Fruit fly (Drosophila melanogaster) whole organism, embryonic: Measurements from ENCODE around the gene Gss1.

Experiments
- Atf6 ChIP-seq: fragments of 200-800 bp; sonication (Bioruptor generic); IDR thresholded peaks from 2 replicates; pipeline ENCODE4 v1.3.6; 2022; ENCODE audit warnings: missing biosample characterization, missing genetic modification characterization
- CG1024 ChIP-seq: fragments of 200-800 bp; sonication (Bioruptor generic); IDR thresholded peaks from 2 replicates; pipeline ENCODE4 v1.3.6; 2022; ENCODE audit warnings: missing biosample characterization, missing genetic modification characterization
- CG10321 ChIP-seq: fragments of 200-800 bp; sonication (Bioruptor generic); IDR thresholded peaks from 2 replicates; pipeline ENCODE4 v1.3.6; 2022; ENCODE audit warnings: missing biosample characterization, missing genetic modification characterization
- CG11695 ChIP-seq: fragments of 200-800 bp; sonication (Bioruptor generic); IDR thresholded peaks from 3 replicates; pipeline ENCODE4 v1.3.6; 2022; ENCODE audit warnings: missing biosample characterization, missing genetic modification characterization
- CG12155 ChIP-seq: fragments of 200-800 bp; sonication (Bioruptor generic); optimal IDR thresholded peaks from 3 replicates; lab custom pipeline; 2016; ENCODE audit warnings: missing biosample characterization, missing genetic modification characterization
- CG12769 ChIP-seq: fragments of 200-800 bp; sonication (Bioruptor generic); optimal IDR thresholded peaks from 2 replicates; lab custom pipeline; 2019; ENCODE audit warnings: missing biosample characterization, mild to moderate bottlenecking, missing genetic modification characterization, moderate library complexity
- CG13424 ChIP-seq: fragments of 200-800 bp; sonication (Bioruptor generic); optimal IDR thresholded peaks from 2 replicates; lab custom pipeline; 2019; ENCODE audit warnings: missing biosample characterization, mild to moderate bottlenecking, missing genetic modification characterization, moderate library complexity
- CG1529 ChIP-seq: fragments of 200-800 bp; sonication (Bioruptor generic); optimal IDR thresholded peaks from 3 replicates; lab custom pipeline; 2018; ENCODE audit warnings: missing biosample characterization, missing genetic modification characterization
- CG15696 ChIP-seq: fragments of 200-800 bp; sonication (Bioruptor generic); optimal IDR thresholded peaks from 2 replicates; lab custom pipeline; 2019; ENCODE audit warnings: missing biosample characterization, mild to moderate bottlenecking, missing genetic modification characterization, moderate library complexity
- CG16813 ChIP-seq: fragments of 200-800 bp; sonication (Bioruptor generic); IDR thresholded peaks from 3 replicates; pipeline ENCODE4 v1.3.6; 2022; ENCODE audit warnings: missing biosample characterization, missing genetic modification characterization; ENCODE audit not compliant: partially characterized antibody
- CG17359 ChIP-seq: fragments of 200-800 bp; sonication (Bioruptor generic); optimal IDR thresholded peaks from 3 replicates; lab custom pipeline; 2018; ENCODE audit warnings: missing biosample characterization, mild to moderate bottlenecking, missing genetic modification characterization, moderate library complexity
- CG17361 ChIP-seq: fragments of 200-800 bp; sonication (Bioruptor generic); IDR thresholded peaks from 3 replicates; pipeline ENCODE4 v1.3.6; 2022; ENCODE audit warnings: missing biosample characterization, missing genetic modification characterization
- CG2202 ChIP-seq: fragments of 200-800 bp; sonication (Bioruptor generic); optimal IDR thresholded peaks from 2 replicates; lab custom pipeline; 2018; ENCODE audit warnings: missing biosample characterization, mild to moderate bottlenecking, missing genetic modification characterization
- CG3065 ChIP-seq: fragments of 200-800 bp; sonication (Bioruptor generic); optimal IDR thresholded peaks from 2 replicates; lab custom pipeline; 2016; ENCODE audit warnings: missing biosample characterization, missing genetic modification characterization
- CG31441 ChIP-seq: fragments of 200-800 bp; sonication (Bioruptor generic); IDR thresholded peaks from 2 replicates; pipeline ENCODE4 v1.3.6; 2022; ENCODE audit warnings: missing biosample characterization, missing genetic modification characterization
- CG3838 ChIP-seq: fragments of 200-800 bp; sonication (Bioruptor generic); optimal IDR thresholded peaks from 3 replicates; lab custom pipeline; 2016; ENCODE audit warnings: missing biosample characterization, missing genetic modification characterization
- CG4282 ChIP-seq: fragments of 200-800 bp; sonication (Bioruptor generic); optimal IDR thresholded peaks from 2 replicates; lab custom pipeline; 2016; ENCODE audit warnings: missing biosample characterization, missing genetic modification characterization
- CG43689 ChIP-seq: fragments of 200-800 bp; sonication (Bioruptor generic); IDR thresholded peaks from 2 replicates; pipeline ENCODE4 v1.3.6; 2022; ENCODE audit warnings: missing biosample characterization, missing genetic modification characterization
- CG4854 ChIP-seq: fragments of 200-800 bp; sonication (Bioruptor generic); optimal IDR thresholded peaks from 2 replicates; lab custom pipeline; 2016; ENCODE audit warnings: missing biosample characterization, missing genetic modification characterization, inconsistent platforms
- CG5180 ChIP-seq: fragments of 200-800 bp; sonication (Bioruptor generic); optimal IDR thresholded peaks from 3 replicates; lab custom pipeline; 2017; ENCODE audit warnings: missing biosample characterization, missing genetic modification characterization, mild to moderate bottlenecking, moderate library complexity, missing genetic modification reagents
- CG6683 ChIP-seq: fragments of 200-800 bp; sonication (Bioruptor generic); optimal IDR thresholded peaks from 2 replicates; lab custom pipeline; 2017; ENCODE audit warnings: missing biosample characterization, mild to moderate bottlenecking, missing genetic modification characterization, missing genetic modification reagents
- CTCF ChIP-seq: fragments of 200-800 bp; sonication (Bioruptor generic); optimal IDR thresholded peaks from 2 replicates; lab custom pipeline; 2017; ENCODE audit warnings: missing biosample characterization, mild to moderate bottlenecking, missing genetic modification characterization, moderate library complexity
- D19B ChIP-seq: fragments of 200-800 bp; sonication (Bioruptor generic); optimal IDR thresholded peaks from 2 replicates; lab custom pipeline; 2017; ENCODE audit warnings: missing biosample characterization, mild to moderate bottlenecking, missing genetic modification characterization
- Drgx ChIP-seq: fragments of 200-800 bp; sonication (Bioruptor generic); IDR thresholded peaks from 2 replicates; pipeline ENCODE4 v1.3.6; 2022; ENCODE audit warnings: missing biosample characterization, missing genetic modification characterization
- Gsc ChIP-seq: fragments of 200-800 bp; sonication (Bioruptor generic); IDR thresholded peaks from 2 replicates; pipeline ENCODE4 v1.3.6; 2022; ENCODE audit warnings: missing biosample characterization, missing genetic modification characterization
- Hmr ChIP-seq: fragments of 200-800 bp; sonication (Bioruptor generic); optimal IDR thresholded peaks from 3 replicates; lab custom pipeline; 2017; ENCODE audit warnings: mild to moderate bottlenecking, missing biosample characterization, missing genetic modification reagents, missing genetic modification characterization
- TFAM ChIP-seq: fragments of 200-800 bp; sonication (Bioruptor generic); optimal IDR thresholded peaks from 2 replicates; lab custom pipeline; 2017; ENCODE audit warnings: missing biosample characterization, missing genetic modification characterization, inconsistent platforms
- ara ChIP-seq: fragments of 200-800 bp; sonication (Bioruptor generic); IDR thresholded peaks from 2 replicates; pipeline ENCODE4 v1.3.6; 2022; ENCODE audit warnings: missing biosample characterization, missing genetic modification characterization
- crol ChIP-seq: fragments of 200-800 bp; sonication (Bioruptor generic); IDR thresholded peaks from 2 replicates; pipeline ENCODE4 v1.3.6; 2022; ENCODE audit warnings: missing biosample characterization, missing genetic modification characterization
- ems ChIP-seq: fragments of 200-800 bp; sonication (Bioruptor generic); optimal IDR thresholded peaks from 3 replicates; lab custom pipeline; 2016; ENCODE audit warnings: missing biosample characterization, missing genetic modification characterization
- en ChIP-seq: fragments of 200-800 bp; sonication (Bioruptor generic); optimal IDR thresholded peaks from 2 replicates; lab custom pipeline; 2016; ENCODE audit warnings: missing biosample characterization, missing genetic modification characterization
- fru ChIP-seq: fragments of >200 bp; optimal IDR thresholded peaks from 2 replicates; lab custom pipeline; 2017
- grn ChIP-seq: fragments of 200-800 bp; sonication (Bioruptor generic); optimal IDR thresholded peaks from 3 replicates; lab custom pipeline; 2017; ENCODE audit warnings: missing biosample characterization, missing genetic modification characterization
- gsb ChIP-seq: fragments of 200-800 bp; sonication (Bioruptor generic); IDR thresholded peaks from 2 replicates; pipeline ENCODE4 v1.3.6; 2022; ENCODE audit warnings: missing biosample characterization, missing genetic modification characterization
- ham ChIP-seq: fragments of 200-800 bp; sonication (Bioruptor generic); IDR thresholded peaks from 2 replicates; pipeline ENCODE4 v1.3.6; 2022; ENCODE audit warnings: missing biosample characterization, missing genetic modification characterization
- hth ChIP-seq: fragments of >200 bp; optimal IDR thresholded peaks from 2 replicates; lab custom pipeline; 2017; ENCODE audit warnings: inconsistent platforms
- kay ChIP-seq: fragments of 200-800 bp; sonication (Bioruptor generic); optimal IDR thresholded peaks from 2 replicates; lab custom pipeline; 2016; ENCODE audit warnings: missing biosample characterization, missing genetic modification characterization
- luna ChIP-seq: fragments of 200-800 bp; sonication (Bioruptor generic); optimal IDR thresholded peaks from 2 replicates; lab custom pipeline; 2016; ENCODE audit warnings: missing biosample characterization, missing genetic modification characterization
- nom ChIP-seq: fragments of 200-800 bp; sonication (Bioruptor generic); optimal IDR thresholded peaks from 2 replicates; lab custom pipeline; 2017; ENCODE audit warnings: missing biosample characterization, missing genetic modification characterization, mild to moderate bottlenecking, moderate library complexity, missing genetic modification reagents
- odd ChIP-seq: fragments of 200-800 bp; sonication (Bioruptor generic); optimal IDR thresholded peaks from 2 replicates; lab custom pipeline; 2017; ENCODE audit warnings: missing biosample characterization, mild to moderate bottlenecking, missing genetic modification characterization
- pnt ChIP-seq: fragments of 200-800 bp; sonication (Bioruptor generic); optimal IDR thresholded peaks from 3 replicates; lab custom pipeline; 2016; ENCODE audit warnings: missing biosample characterization, missing genetic modification characterization
- run ChIP-seq: fragments of 200-800 bp; sonication (Bioruptor generic); optimal IDR thresholded peaks from 3 replicates; lab custom pipeline; 2018; ENCODE audit warnings: missing biosample characterization, mild to moderate bottlenecking, missing genetic modification characterization
- sc ChIP-seq, 3 experiments: fragments of >200 bp in 2 of 3; fragments of 200-800 bp in 1 of 3; sonication (Bioruptor generic) in 1 of 3; optimal IDR thresholded peaks; 2 replicates in 2 of 3; 3 replicates in 1 of 3; lab custom pipeline; 2017; ENCODE audit warnings: mild to moderate bottlenecking in 1 of 3, missing biosample characterization in 1 of 3, missing genetic modification characterization in 1 of 3, missing genetic modification reagents in 1 of 3
- shn ChIP-seq: fragments of 200-800 bp; sonication (Bioruptor generic); optimal IDR thresholded peaks from 3 replicates; lab custom pipeline; 2016; ENCODE audit warnings: missing biosample characterization, missing genetic modification characterization
- ssp ChIP-seq: fragments of 200-800 bp; sonication (Bioruptor generic); IDR thresholded peaks from 2 replicates; pipeline ENCODE4 v1.3.6; 2022; ENCODE audit warnings: missing biosample characterization, missing genetic modification characterization
- stwl ChIP-seq: fragments of 200-800 bp; sonication (Bioruptor generic); optimal IDR thresholded peaks from 3 replicates; lab custom pipeline; 2018; ENCODE audit warnings: missing biosample characterization, mild to moderate bottlenecking, missing genetic modification characterization, moderate library complexity
- tio ChIP-seq: fragments of 200-800 bp; sonication (Bioruptor generic); optimal IDR thresholded peaks from 2 replicates; lab custom pipeline; 2017; ENCODE audit warnings: missing biosample characterization, missing genetic modification characterization, inconsistent platforms
- wdn ChIP-seq: fragments of 200-800 bp; sonication (Bioruptor generic); IDR thresholded peaks from 2 replicates; pipeline ENCODE4 v1.3.6; 2022; ENCODE audit warnings: missing biosample characterization, missing genetic modification characterization

Gene Gss1

dm6 chrX:17907184-17908006, 18.0 kb downstream of the Gss1 start, which contains the start of the genes CG7772 and Vps4 (continued):
- TF ChIP-seq Gsc (GFP tag; lab: Robert Waterston, UW) (no peak), CG3838 (GFP tag; lab: Kevin White, UChicago) (no peak), ara (GFP tag; lab: Robert Waterston, UW) (no peak), ems (GFP tag; lab: Kevin White, UChicago) (no peak), CG3065 (GFP tag; lab: Kevin White, UChicago) (no peak), fru (no peak), tio (GFP tag; lab: Kevin White, UChicago) (no peak), ssp (GFP tag; lab: Robert Waterston, UW) (no peak), wdn (GFP tag; lab: Robert Waterston, UW) (no peak), shn (no peak), crol (GFP tag; lab: Robert Waterston, UW) (peak; percentile 78), nom (GFP tag; lab: Kevin White, UChicago) (peak; percentile 23), CG6683 (GFP tag; lab: Kevin White, UChicago) (no peak), CG17359 (tag; lab: Kevin White, UChicago) (peak; percentile 91), kay (GFP tag; lab: Kevin White, UChicago) (peak; percentile 79), CG4282 (no peak), gsb (GFP tag; lab: Robert Waterston, UW) (no peak), en (no peak), CG1529 (no peak), odd (GFP tag; lab: Kevin White, UChicago) (no peak), sc (optimal IDR thresholded peaks at IDR 0.05; lab: Kevin White, UChicago) (no peak), sc (GFP tag; optimal IDR thresholded peaks at IDR 0.05; lab: Kevin White, UChicago) (no peak)

dm6 chrX:17910606-17910940, 21.2 kb downstream of the Gss1 start:
- TF ChIP-seq Hmr (GFP tag; lab: Kevin White, UChicago) (no peak), crol (GFP tag; lab: Robert Waterston, UW) (0 out of 2 replicates have a peak, but pooled peaks have one; percentile 22), ham (GFP tag; lab: Robert Waterston, UW) (no peak), CG10321 (GFP tag; lab: Robert Waterston, UW) (0 out of 2 replicates have a peak, but pooled peaks have one; percentile 12), CG15696 (no peak), CG12155 (GFP tag; lab: Kevin White, UChicago) (no peak), grn (peak; percentile 73), CG12769 (tag; lab: Kevin White, UChicago) (peak; percentile 71), CG1024 (no peak)

dm6 chrX:17910941-17911703, 21.8 kb downstream of the Gss1 start, which contains the start of gene CG6847:
TSS of gene CG6847 (plus strand) at chrX:17911462.
- TF ChIP-seq pnt (peak; percentile 16), luna (GFP tag; lab: Kevin White, UChicago) (no peak), hth (lab: Kevin White, UChicago) (no peak), CG17361 (GFP tag; lab: Robert Waterston, UW) (peak; percentile 94), CTCF (no peak), Drgx (peak; percentile 39), CG31441 (peak; percentile 79), run (tag; lab: Kevin White, UChicago) (no peak), CG2202 (tag; lab: Kevin White, UChicago) (no peak), TFAM (GFP tag; lab: Kevin White, UChicago) (no peak), D19B (GFP tag; lab: Kevin White, UChicago) (peak; percentile 17), CG11695 (GFP tag; lab: Robert Waterston, UW) (peak; percentile 55; the same call in 2 of the 3 replicates), stwl (tag; lab: Kevin White, UChicago) (no peak), CG43689 (no peak), CG5180 (peak; percentile 24), CG4854 (GFP tag; lab: Kevin White, UChicago) (no peak), CG16813 (GFP tag; lab: Robert Waterston, UW) (no peak), CG13424 (tag; lab: Kevin White, UChicago) (peak; percentile 61), Atf6 (GFP tag; lab: Robert Waterston, UW) (peak; percentile 36; the same call in 1 of the 2 replicates)
